Fruit fly (Drosophila melanogaster): ENCODE data around the gene Rph.

The Rph gene

DNA sequence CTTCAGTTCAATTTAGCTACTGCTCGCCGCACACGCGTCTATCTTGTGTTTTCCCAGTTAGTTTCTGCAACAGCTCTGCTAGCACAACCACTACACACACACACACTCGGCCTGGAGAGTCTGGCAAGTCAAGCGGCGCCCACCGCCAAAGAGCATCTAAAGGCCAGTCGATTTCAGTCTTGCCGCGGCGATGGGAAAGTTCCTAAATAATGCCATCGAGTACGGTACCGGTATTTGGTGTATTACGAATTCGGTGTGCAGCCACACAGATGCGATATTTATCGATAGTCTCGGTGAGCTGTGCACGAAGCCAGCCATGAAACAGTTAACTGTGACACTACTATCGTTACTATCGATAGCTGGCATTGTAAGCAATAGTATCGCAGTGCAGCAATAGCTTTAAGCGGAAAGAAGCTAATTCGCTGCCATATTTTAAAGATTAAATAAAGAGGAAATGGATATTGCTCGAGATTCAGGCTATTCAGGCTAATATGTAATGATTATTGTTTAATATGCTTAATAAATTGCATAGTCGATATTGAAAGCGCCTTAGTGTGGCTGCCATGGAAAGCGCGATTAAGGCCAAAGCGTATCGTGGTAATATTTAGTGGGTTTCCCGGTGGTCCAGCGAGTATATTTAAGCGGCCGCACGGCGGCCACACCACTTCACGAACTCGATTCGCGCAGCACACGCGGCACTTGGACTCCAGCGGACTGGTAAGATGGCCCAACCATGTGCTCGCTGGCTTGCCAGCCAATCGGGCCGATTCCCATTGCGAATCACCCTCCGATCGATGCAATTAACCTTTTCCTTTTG, 12.5 kb downstream of the Rph start, which contains the start of gene stx (continued):
- peak; percentile 95 for TF ChIP-seq CG13287 (GFP tag; IDR thresholded peaks at IDR 0.05; ENCODE audit: partially characterized antibody)
- peak; percentile 16 for TF ChIP-seq hkb (optimal IDR thresholded peaks at IDR 0.05)
- TF ChIP-seq hkb (GFP tag; IDR thresholded peaks at IDR 0.05) = peak; percentile 50
- peak; percentile 25 for TF ChIP-seq CG4707 (GFP tag; optimal IDR thresholded peaks at IDR 0.05)
- TF ChIP-seq ranshi (GFP tag; IDR thresholded peaks at IDR 0.05) = peak; percentile 57; the same call in 1 of the 2 replicates
- no peak; the same call in 1 of the 2 replicates for TF ChIP-seq ham (GFP tag; IDR thresholded peaks at IDR 0.05)
- peak; percentile 9 for TF ChIP-seq CG18599 (GFP tag; optimal IDR thresholded peaks at IDR 0.05)
- no peak for TF ChIP-seq CG4617 (GFP tag; optimal IDR thresholded peaks at IDR 0.05; ENCODE audit: borderline replicate concordance)
- TF ChIP-seq org-1 (GFP tag; optimal IDR thresholded peaks at IDR 0.05) = peak; percentile 5
- peak; percentile 97 for TF ChIP-seq CG2129 (GFP tag; IDR thresholded peaks at IDR 0.05; ENCODE audit: partially characterized antibody)
- TF ChIP-seq CG11695 (GFP tag; IDR thresholded peaks at IDR 0.05) = 0 out of 3 replicates have a peak, but pooled peaks have one; percentile 28
- peak; percentile 47 for TF ChIP-seq CG12071 (GFP tag; optimal IDR thresholded peaks at IDR 0.05)
- no peak for TF ChIP-seq wor (GFP tag; IDR thresholded peaks at IDR 0.05)
- TF ChIP-seq CG15269 (tag; optimal IDR thresholded peaks at IDR 0.05) = peak; percentile 16
- TF ChIP-seq eyg (GFP tag; optimal IDR thresholded peaks at IDR 0.05) = no peak
- TF ChIP-seq CG11398 (GFP tag; optimal IDR thresholded peaks at IDR 0.05) = peak; percentile 11
- peak; percentile 32; the same call in 1 of the 3 replicates for TF ChIP-seq so (GFP tag; IDR thresholded peaks at IDR 0.05)
- no peak for TF ChIP-seq repo (GFP tag; optimal IDR thresholded peaks at IDR 0.05)
- no peak for TF ChIP-seq dan (GFP tag; IDR thresholded peaks at IDR 0.05)
- peak; percentile 11 for TF ChIP-seq NC2β (GFP tag; optimal IDR thresholded peaks at IDR 0.05)
- no peak for TF ChIP-seq CG7271 (tag; optimal IDR thresholded peaks at IDR 0.05)
- peak; percentile 45 for TF ChIP-seq trem (tag; optimal IDR thresholded peaks at IDR 0.05)
- TF ChIP-seq ttk (GFP tag; IDR thresholded peaks at IDR 0.05) = no peak
- peak; percentile 64 for TF ChIP-seq sens (GFP tag)
- peak; percentile 58 for TF ChIP-seq CG33213 (GFP tag; optimal IDR thresholded peaks at IDR 0.05)
- TF ChIP-seq CG6765 (GFP tag; optimal IDR thresholded peaks at IDR 0.05) = no peak
- no peak for TF ChIP-seq jigr1 (GFP tag; IDR thresholded peaks at IDR 0.05)
- TF ChIP-seq Bdp1 (GFP tag; optimal IDR thresholded peaks at IDR 0.05) = no peak
- TF ChIP-seq Eip74EF (GFP tag; optimal IDR thresholded peaks at IDR 0.05) = no peak

DNA sequence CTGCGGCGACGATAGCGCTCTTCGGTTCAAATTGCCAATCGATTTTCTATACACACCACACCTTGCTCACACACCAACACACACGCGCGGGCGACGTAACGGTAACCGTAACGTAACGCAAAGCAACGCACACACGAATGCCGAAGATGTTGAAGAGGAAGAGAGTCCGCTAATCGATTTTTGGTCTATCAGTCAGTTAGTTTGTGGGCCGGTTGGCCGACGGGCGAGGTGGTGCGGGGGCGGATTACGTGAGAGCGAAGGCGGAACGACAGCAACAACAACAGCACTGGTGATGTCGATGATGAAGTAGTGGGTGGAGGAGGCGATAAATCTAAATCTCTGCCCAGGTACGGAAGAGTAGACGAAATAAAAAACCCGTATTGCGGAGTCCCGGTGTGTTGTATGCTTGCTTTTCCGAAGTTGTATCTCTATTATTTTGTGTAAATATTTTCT, 13.1 kb downstream of the Rph start, which contains the start of gene ras:
TSS of gene ras (plus strand) at position 188 of the 453 bp plus-strand sequence.
- TF ChIP-seq tna (GFP tag; IDR thresholded peaks at IDR 0.05; ENCODE audit: partially characterized antibody) (no peak), scrt (GFP tag; optimal IDR thresholded peaks at IDR 0.05) (no peak), pros (GFP tag; optimal IDR thresholded peaks at IDR 0.05) (peak; percentile 83), CG7987 (GFP tag; optimal IDR thresholded peaks at IDR 0.05) (peak; percentile 16), Deaf1 (tag; optimal IDR thresholded peaks at IDR 0.05) (peak; percentile 70), CG8290 (GFP tag; optimal IDR thresholded peaks at IDR 0.05) (no peak), CG8290 (tag; optimal IDR thresholded peaks at IDR 0.05) (peak in 1 of 2 experiments; percentile 38), CG3163 (GFP tag; optimal IDR thresholded peaks at IDR 0.05) (no peak), CG34376 (GFP tag; optimal IDR thresholded peaks at IDR 0.05) (peak; percentile 53), Dref (GFP tag; IDR thresholded peaks at IDR 0.05) (peak; percentile 38; the same call in 1 of the 2 replicates), Vsx1 (GFP tag; optimal IDR thresholded peaks at IDR 0.05) (no peak), abd-A (tag; optimal IDR thresholded peaks at IDR 0.05) (peak; percentile 87), crol (GFP tag; IDR thresholded peaks at IDR 0.05) (peak; percentile 93), z (GFP tag; IDR thresholded peaks at IDR 0.05) (no peak), CG10543 (GFP tag; optimal IDR thresholded peaks at IDR 0.05) (peak; percentile 46), CG6765 (GFP tag; optimal IDR thresholded peaks at IDR 0.05) (peak; percentile 34), CG16815 (GFP tag; optimal IDR thresholded peaks at IDR 0.05) (no peak), Dfd (GFP tag; optimal IDR thresholded peaks at IDR 0.05) (no peak), CG9797 (GFP tag; optimal IDR thresholded peaks at IDR 0.05) (no peak), Pdp1 (GFP tag; optimal IDR thresholded peaks at IDR 0.05) (peak in 1 of 2 experiments; percentile 95), Hsf (GFP tag; optimal IDR thresholded peaks at IDR 0.05) (peak; percentile 5), CG4328 (GFP tag; optimal IDR thresholded peaks at IDR 0.05) (no peak)

Measured in whole organism, embryonic.